Fruit fly (Drosophila melanogaster) whole organism, prepupa: ENCODE measurements around the gene Osi22.
A peak's percentile ranks its signal among the peaks of the same experiment; 100 is the strongest.

Source experiments
- Blimp-1 ChIP-seq: fragments of 200-800 bp; sonication (Bioruptor generic); optimal IDR thresholded peaks from 3 replicates; lab custom pipeline; 2017; ENCODE audit warnings: missing biosample characterization, missing genetic modification characterization, mild to moderate bottlenecking, moderate library complexity, missing genetic modification reagents
- CG10631 ChIP-seq: fragments of 200-800 bp; sonication (Bioruptor generic); optimal IDR thresholded peaks from 2 replicates; lab custom pipeline; 2016; ENCODE audit warnings: missing biosample characterization, missing genetic modification characterization
- CG10669 ChIP-seq: fragments of 200-800 bp; sonication (Bioruptor generic); optimal IDR thresholded peaks from 3 replicates; lab custom pipeline; 2018; ENCODE audit warnings: missing biosample characterization, mild to moderate bottlenecking, missing genetic modification characterization, moderate library complexity
- CG11294 ChIP-seq: fragments of 200-800 bp; sonication (Bioruptor generic); IDR thresholded peaks from 2 replicates; pipeline ENCODE4 v1.3.6; 2022; ENCODE audit warnings: missing biosample characterization, missing genetic modification characterization
- CG11902 ChIP-seq: fragments of 200-800 bp; sonication (Bioruptor generic); optimal IDR thresholded peaks from 3 replicates; lab custom pipeline; 2016; ENCODE audit warnings: missing biosample characterization, missing genetic modification characterization
- CG15336 ChIP-seq: fragments of 200-800 bp; sonication (Bioruptor generic); IDR thresholded peaks from 2 replicates; pipeline ENCODE4 v1.3.6; 2022; ENCODE audit warnings: missing biosample characterization, missing genetic modification characterization
- CG1621 ChIP-seq: fragments of 200-800 bp; sonication (Bioruptor generic); optimal IDR thresholded peaks from 3 replicates; lab custom pipeline; 2018; ENCODE audit warnings: missing biosample characterization, mild to moderate bottlenecking, missing genetic modification characterization
- CG3032 ChIP-seq: fragments of 200-800 bp; optimal IDR thresholded peaks from 2 replicates; lab custom pipeline; 2019; ENCODE audit warnings: missing biosample characterization, mild to moderate bottlenecking, missing genetic modification characterization, moderate library complexity
- CG32006 ChIP-seq: fragments of 200-800 bp; sonication (Bioruptor generic); optimal IDR thresholded peaks from 3 replicates; lab custom pipeline; 2017; ENCODE audit warnings: missing biosample characterization, mild to moderate bottlenecking, missing genetic modification characterization
- CG34406 ChIP-seq: fragments of 200-800 bp; sonication (Bioruptor generic); optimal IDR thresholded peaks from 3 replicates; lab custom pipeline; 2016; ENCODE audit warnings: missing biosample characterization, missing genetic modification characterization
- CG4318 ChIP-seq: fragments of 200-800 bp; sonication (Bioruptor generic); optimal IDR thresholded peaks from 3 replicates; lab custom pipeline; 2017; ENCODE audit warnings: missing biosample characterization, mild to moderate bottlenecking, missing genetic modification characterization
- CG6163 ChIP-seq: fragments of 200-800 bp; sonication (Bioruptor generic); IDR thresholded peaks from 3 replicates; pipeline ENCODE4 v1.3.6; 2022; ENCODE audit warnings: missing biosample characterization, missing genetic modification characterization
- CG6276 ChIP-seq: fragments of 200-800 bp; sonication (Bioruptor generic); optimal IDR thresholded peaks from 2 replicates; lab custom pipeline; 2017; ENCODE audit warnings: missing biosample characterization, mild to moderate bottlenecking, missing genetic modification characterization
- CG6808 ChIP-seq: fragments of 200-800 bp; sonication (Bioruptor generic); optimal IDR thresholded peaks from 3 replicates; lab custom pipeline; 2017; ENCODE audit warnings: missing biosample characterization, missing genetic modification characterization, mild to moderate bottlenecking, moderate library complexity, missing genetic modification reagents
- CG6854 ChIP-seq: fragments of 200-800 bp; sonication (Bioruptor generic); optimal IDR thresholded peaks from 2 replicates; lab custom pipeline; 2017; ENCODE audit warnings: missing biosample characterization, mild to moderate bottlenecking, missing genetic modification characterization
- CG8119 ChIP-seq: fragments of 200-800 bp; sonication (Bioruptor generic); IDR thresholded peaks from 3 replicates; pipeline ENCODE4 v1.3.6; 2022; ENCODE audit warnings: missing biosample characterization, missing genetic modification characterization
- CG8319 ChIP-seq: fragments of 200-800 bp; sonication (Bioruptor generic); optimal IDR thresholded peaks from 3 replicates; lab custom pipeline; 2016; ENCODE audit warnings: missing biosample characterization, missing genetic modification characterization
- CG8632 ChIP-seq: fragments of 200-800 bp; sonication (Bioruptor generic); optimal IDR thresholded peaks from 3 replicates; lab custom pipeline; 2016; ENCODE audit warnings: missing biosample characterization, missing genetic modification characterization
- Eip75B ChIP-seq: fragments of 200-800 bp; sonication (Bioruptor generic); optimal IDR thresholded peaks from 3 replicates; lab custom pipeline; 2016; ENCODE audit warnings: missing biosample characterization, missing genetic modification characterization
- Eip78C ChIP-seq: fragments of 200-800 bp; sonication (Bioruptor generic); peaks from one replicate; lab custom pipeline; 2016; ENCODE audit warnings: missing biosample characterization, missing genetic modification characterization
- Eip93F ChIP-seq: fragments of 200-800 bp; sonication (Bioruptor generic); optimal IDR thresholded peaks from 2 replicates; lab custom pipeline; 2016; ENCODE audit warnings: missing biosample characterization, mild to moderate bottlenecking, missing genetic modification characterization
- Ets96B ChIP-seq: fragments of 200-800 bp; optimal IDR thresholded peaks from 2 replicates; lab custom pipeline; 2019; ENCODE audit warnings: missing biosample characterization, mild to moderate bottlenecking, missing genetic modification characterization, moderate library complexity
- Hr38 ChIP-seq: sonication (Bioruptor generic); optimal IDR thresholded peaks from 2 replicates; lab custom pipeline; 2016; ENCODE audit warnings: missing biosample characterization, missing genetic modification characterization
- Lpt ChIP-seq: fragments of 200-800 bp; sonication (Bioruptor generic); optimal IDR thresholded peaks from 3 replicates; lab custom pipeline; 2016; ENCODE audit warnings: missing biosample characterization, missing genetic modification characterization
- Met ChIP-seq: fragments of 200-800 bp; sonication (Bioruptor generic); optimal IDR thresholded peaks from 3 replicates; lab custom pipeline; 2016; ENCODE audit warnings: missing biosample characterization, missing genetic modification characterization
- OdsH ChIP-seq: fragments of 200-800 bp; sonication (Bioruptor generic); optimal IDR thresholded peaks from 3 replicates; lab custom pipeline; 2016; ENCODE audit warnings: missing biosample characterization, missing genetic modification characterization
- Sox102F ChIP-seq: fragments of 200-800 bp; sonication (Bioruptor generic); optimal IDR thresholded peaks from 2 replicates; lab custom pipeline; 2016; ENCODE audit warnings: missing biosample characterization, mild to moderate bottlenecking, missing genetic modification characterization
- Sox14 ChIP-seq: fragments of 200-800 bp; sonication (Bioruptor generic); optimal IDR thresholded peaks from 3 replicates; lab custom pipeline; 2016; ENCODE audit warnings: missing biosample characterization, missing genetic modification characterization
- achi ChIP-seq: fragments of 200-800 bp; sonication (Bioruptor generic); optimal IDR thresholded peaks from 3 replicates; lab custom pipeline; 2016; ENCODE audit warnings: missing biosample characterization, missing genetic modification characterization
- acj6 ChIP-seq: fragments of 200-800 bp; sonication (Bioruptor generic); optimal IDR thresholded peaks from 3 replicates; lab custom pipeline; 2016; ENCODE audit warnings: missing biosample characterization, missing genetic modification characterization
- cyc ChIP-seq: fragments of 200-800 bp; sonication (Bioruptor generic); optimal IDR thresholded peaks from 3 replicates; lab custom pipeline; 2016; ENCODE audit warnings: missing biosample characterization, missing genetic modification characterization
- dac ChIP-seq: fragments of 200-800 bp; sonication (Bioruptor generic); optimal IDR thresholded peaks from 2 replicates; lab custom pipeline; 2017; ENCODE audit warnings: missing biosample characterization, mild to moderate bottlenecking, missing genetic modification characterization
- fd59A ChIP-seq: fragments of 200-800 bp; sonication (Bioruptor generic); optimal IDR thresholded peaks from 2 replicates; lab custom pipeline; 2017; ENCODE audit warnings: missing biosample characterization, mild to moderate bottlenecking, missing genetic modification characterization, missing genetic modification reagents
- fd85E ChIP-seq: fragments of 200-800 bp; sonication (Bioruptor generic); optimal IDR thresholded peaks from 3 replicates; lab custom pipeline; 2016; ENCODE audit warnings: missing biosample characterization, missing genetic modification characterization
- lz ChIP-seq: fragments of 200-800 bp; sonication (Bioruptor generic); optimal IDR thresholded peaks from 3 replicates; lab custom pipeline; 2016; ENCODE audit warnings: missing biosample characterization, missing genetic modification characterization
- net ChIP-seq: fragments of 200-800 bp; sonication (Bioruptor generic); optimal IDR thresholded peaks from 3 replicates; lab custom pipeline; 2016; ENCODE audit warnings: missing biosample characterization, missing genetic modification characterization
- pdm3 ChIP-seq: fragments of 200-800 bp; sonication (Bioruptor generic); optimal IDR thresholded peaks from 3 replicates; lab custom pipeline; 2016; ENCODE audit warnings: missing biosample characterization, missing genetic modification characterization
- ss ChIP-seq, 2 experiments: fragments of 200-800 bp; sonication (Bioruptor generic); optimal IDR thresholded peaks; 2 replicates in 1 of 2; 3 replicates in 1 of 2; lab custom pipeline; 2017 to 2018; ENCODE audit warnings: mild to moderate bottlenecking in 2 of 2, missing biosample characterization in 2 of 2, missing genetic modification characterization in 2 of 2, moderate library complexity in 1 of 2
- svp ChIP-seq: fragments of 200-800 bp; sonication (Bioruptor generic); peaks from one replicate; lab custom pipeline; 2016; ENCODE audit warnings: missing biosample characterization, missing genetic modification characterization
- topi ChIP-seq: fragments of 200-800 bp; sonication (Bioruptor generic); optimal IDR thresholded peaks from 3 replicates; lab custom pipeline; 2016; ENCODE audit warnings: missing biosample characterization, missing genetic modification characterization
- vri ChIP-seq: fragments of 200-800 bp; sonication (Bioruptor generic); optimal IDR thresholded peaks from 3 replicates; lab custom pipeline; 2016; ENCODE audit warnings: missing biosample characterization, mild to moderate bottlenecking, missing genetic modification characterization

The Osi22 gene

dm6 chr3R:13270648-13271047 is 19.8 kb upstream of the Osi22 start:
- TF ChIP-seq OdsH (GFP tag; lab: Kevin White, UChicago) (no peak), CG34406 (GFP tag; lab: Kevin White, UChicago) (no peak), CG8632 (no peak), svp (GFP tag; lab: Kevin White, UChicago) (peak; percentile 100), achi (GFP tag; lab: Kevin White, UChicago) (no peak), Sox14 (GFP tag; lab: Kevin White, UChicago) (peak; percentile 7), Eip78C (GFP tag; lab: Kevin White, UChicago) (peak; percentile 1), CG10669 (GFP tag; lab: Kevin White, UChicago) (no peak), net (no peak), CG3032 (tag; lab: Kevin White, UChicago) (no peak)

dm6 chr3R:13271758-13272157 is 18.7 kb upstream of the Osi22 start, which contains the start of gene TBC1D5:
Gene TBC1D5, minus strand, starts transcription at chr3R:13272011.
- TF ChIP-seq CG6808 (no peak), CG4318 (GFP tag; lab: Kevin White, UChicago) (no peak), CG8632 (no peak), CG11902 (GFP tag; lab: Kevin White, UChicago) (no peak), cyc (no peak), ss (GFP tag; optimal IDR thresholded peaks at IDR 0.05; lab: Kevin White, UChicago) (no peak), Lpt (GFP tag; lab: Kevin White, UChicago) (no peak), Sox14 (GFP tag; lab: Kevin White, UChicago) (peak; percentile 8), CG6854 (GFP tag; lab: Kevin White, UChicago) (peak; percentile 14), Eip75B (no peak), lz (no peak), fd85E (GFP tag; lab: Kevin White, UChicago) (no peak), CG32006 (GFP tag; lab: Kevin White, UChicago) (no peak), Blimp-1 (GFP tag; lab: Kevin White, UChicago) (no peak), acj6 (GFP tag; lab: Kevin White, UChicago) (no peak), CG15336 (GFP tag; lab: Robert Waterston, UW) (no peak), dac (GFP tag; lab: Kevin White, UChicago) (no peak), fd59A (GFP tag; lab: Kevin White, UChicago) (no peak), Ets96B (no peak), CG10631 (GFP tag; lab: Kevin White, UChicago) (no peak), CG6276 (GFP tag; lab: Kevin White, UChicago) (no peak), CG1621 (tag; lab: Kevin White, UChicago) (no peak), net (no peak), CG6163 (GFP tag; lab: Robert Waterston, UW) (no peak), Sox102F (no peak), CG11294 (GFP tag; lab: Robert Waterston, UW) (no peak), vri (GFP tag; lab: Kevin White, UChicago) (no peak), Eip93F (GFP tag; lab: Kevin White, UChicago) (no peak), svp (GFP tag; lab: Kevin White, UChicago) (peak; percentile 63), Met (GFP tag; lab: Kevin White, UChicago) (no peak), topi (GFP tag; lab: Kevin White, UChicago) (no peak), CG8319 (GFP tag; lab: Kevin White, UChicago) (no peak), CG8119 (no peak), pdm3 (GFP tag; lab: Kevin White, UChicago) (no peak), Hr38 (no peak), Eip78C (GFP tag; lab: Kevin White, UChicago) (peak; percentile 69)
- TF ChIP-seq, all 60 proteins: peak for 4
